Fruit fly (Drosophila melanogaster): ENCODE data around the gene ND-B14.5A.

Gene ND-B14.5A

DNA sequence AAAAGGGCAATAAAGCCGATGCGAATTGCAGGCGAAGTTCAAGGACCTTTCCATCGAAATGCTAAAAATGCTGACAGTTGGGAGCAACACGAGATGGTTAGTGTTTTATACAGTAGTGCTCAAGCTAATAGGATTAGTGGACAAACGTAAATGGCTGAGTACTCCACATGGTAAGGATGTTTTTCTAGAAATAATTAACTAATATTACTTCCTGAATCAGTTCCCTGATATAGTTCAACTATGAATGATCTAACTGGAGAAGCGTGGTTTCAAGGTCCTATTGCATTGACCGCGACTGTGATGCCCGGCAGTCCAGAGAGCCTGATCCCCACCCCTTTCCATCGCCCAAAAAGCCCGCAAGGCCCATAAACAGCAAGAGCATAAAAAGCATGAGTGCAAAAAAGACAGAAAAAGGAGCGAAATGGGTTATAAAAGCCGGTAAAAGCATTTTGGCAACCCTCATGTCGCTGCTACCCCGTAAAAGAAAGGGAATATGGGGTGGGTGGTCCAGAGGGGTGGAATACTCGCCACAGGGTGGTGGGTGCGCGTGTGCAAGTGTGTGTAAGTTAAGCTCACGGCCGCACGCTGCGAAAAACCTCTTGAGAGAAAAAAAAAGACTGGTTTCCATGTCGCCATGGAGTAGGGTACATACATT is 38.0 kb upstream of the ND-B14.5A start (continued):
- no peak for TF ChIP-seq BEAF-32 (GFP tag; optimal IDR thresholded peaks at IDR 0.05)
- peak; percentile 82 for TF ChIP-seq CG11504 (tag; optimal IDR thresholded peaks at IDR 0.05)
- TF ChIP-seq CG42726 (GFP tag; IDR thresholded peaks at IDR 0.05; ENCODE audit: partially characterized antibody), result no peak
- TF ChIP-seq CG30020 (tag; optimal IDR thresholded peaks at IDR 0.05), result no peak
- TF ChIP-seq zfh2 (GFP tag; optimal IDR thresholded peaks at IDR 0.05), result no peak
- TF ChIP-seq usp (GFP tag; optimal IDR thresholded peaks at IDR 0.05), result no peak
- TF ChIP-seq H15 (GFP tag; IDR thresholded peaks at IDR 0.05), result peak; percentile 61
- peak; percentile 55 for TF ChIP-seq CG8944 (GFP tag; optimal IDR thresholded peaks at IDR 0.05)
- TF ChIP-seq Stat92E (GFP tag; optimal IDR thresholded peaks at IDR 0.05), result no peak
- peak; percentile 78 for TF ChIP-seq CG7839 (tag; optimal IDR thresholded peaks at IDR 0.05)
- TF ChIP-seq CG9727 (GFP tag; optimal IDR thresholded peaks at IDR 0.05), result peak; percentile 64
- peak; percentile 36 for TF ChIP-seq CG31388 (GFP tag; optimal IDR thresholded peaks at IDR 0.05)
- TF ChIP-seq ind (GFP tag; optimal IDR thresholded peaks at IDR 0.05), result peak; percentile 69
- peak; percentile 32 for TF ChIP-seq ERR (GFP tag; optimal IDR thresholded peaks at IDR 0.05)
- peak; percentile 53 to 85 for TF ChIP-seq bsh (GFP tag; optimal IDR thresholded peaks at IDR 0.05)
- TF ChIP-seq CG15601 (tag; optimal IDR thresholded peaks at IDR 0.05), result peak; percentile 71
- TF ChIP-seq esg (GFP tag; conservative IDR thresholded peaks at IDR 0.05), result peak; percentile 18; the same call in 1 of the 2 replicates
- peak; percentile 55 for TF ChIP-seq bcd (GFP tag; optimal IDR thresholded peaks at IDR 0.05)
- TF ChIP-seq Opbp (GFP tag; IDR thresholded peaks at IDR 0.05; ENCODE audit: partially characterized antibody), result no peak
- no peak for TF ChIP-seq Gsc (GFP tag; IDR thresholded peaks at IDR 0.05)
- peak; percentile 6 for TF ChIP-seq oc (tag; optimal IDR thresholded peaks at IDR 0.05)
- TF ChIP-seq pita (GFP tag; optimal IDR thresholded peaks at IDR 0.05), result no peak
- TF ChIP-seq Doc2 (GFP tag; IDR thresholded peaks at IDR 0.05), result no peak
- no peak for TF ChIP-seq zen2 (GFP tag; IDR thresholded peaks at IDR 0.05; ENCODE audit: partially characterized antibody)
- TF ChIP-seq CG12744 (GFP tag; optimal IDR thresholded peaks at IDR 0.05), result peak; percentile 36
- peak; percentile 39 for TF ChIP-seq zen (tag; optimal IDR thresholded peaks at IDR 0.05)
- no peak for TF ChIP-seq MESR4 (GFP tag; optimal IDR thresholded peaks at IDR 0.05)
- peak; percentile 50 for TF ChIP-seq CG6765 (GFP tag; optimal IDR thresholded peaks at IDR 0.05)
- TF ChIP-seq HLHmδ (GFP tag; optimal IDR thresholded peaks at IDR 0.05), result no peak
- TF ChIP-seq Sry-β (GFP tag; optimal IDR thresholded peaks at IDR 0.05), result no peak
- TF ChIP-seq HmgD (GFP tag; optimal IDR thresholded peaks at IDR 0.05), result no peak
- TF ChIP-seq Mad (GFP tag; optimal IDR thresholded peaks at IDR 0.05), result peak; percentile 51
- TF ChIP-seq CG17568 (GFP tag; optimal IDR thresholded peaks at IDR 0.05), result peak; percentile 28
- peak; percentile 29 for TF ChIP-seq slp2 (GFP tag; optimal IDR thresholded peaks at IDR 0.05)
- peak; percentile 62; the same call in 2 of the 3 replicates for TF ChIP-seq Optix (GFP tag; IDR thresholded peaks at IDR 0.05)
- TF ChIP-seq CG12104 (GFP tag; optimal IDR thresholded peaks at IDR 0.05), result peak; percentile 22
- TF ChIP-seq CG4854 (GFP tag; optimal IDR thresholded peaks at IDR 0.05), result peak; percentile 34
- TF ChIP-seq dimm (GFP tag; IDR thresholded peaks at IDR 0.05), result 0 out of 2 replicates have a peak, but pooled peaks have one; percentile 6
- TF ChIP-seq CG34422 (GFP tag; IDR thresholded peaks at IDR 0.05), result no peak
- no peak for TF ChIP-seq CG14965 (GFP tag; optimal IDR thresholded peaks at IDR 0.05; ENCODE audit: borderline replicate concordance)
- TF ChIP-seq peb (GFP tag; IDR thresholded peaks at IDR 0.05), result peak; percentile 48
- peak; percentile 43; the same call in 1 of the 2 replicates for TF ChIP-seq Ada2b (GFP tag; IDR thresholded peaks at IDR 0.05)
- TF ChIP-seq run (tag; optimal IDR thresholded peaks at IDR 0.05), result peak; percentile 26
- TF ChIP-seq CG4820 (GFP tag; optimal IDR thresholded peaks at IDR 0.05), result peak; percentile 64
- no peak for TF ChIP-seq CG3065 (GFP tag; optimal IDR thresholded peaks at IDR 0.05)
- TF ChIP-seq CG6272 (GFP tag; IDR thresholded peaks at IDR 0.05), result no peak
- TF ChIP-seq NC2β (GFP tag; optimal IDR thresholded peaks at IDR 0.05), result peak; percentile 62
- no peak for TF ChIP-seq CG4617 (GFP tag; optimal IDR thresholded peaks at IDR 0.05; ENCODE audit: borderline replicate concordance)
- TF ChIP-seq CG11696 (GFP tag; IDR thresholded peaks at IDR 0.05), result peak; percentile 93
